Fruit fly (Drosophila melanogaster) whole organism, wandering third instar larva: ENCODE measurements around the gene CG7945.

Experiments
- Abd-B ChIP-seq: fragments of >200 bp; optimal IDR thresholded peaks from 2 replicates; lab custom pipeline; 2017; ENCODE audit warnings: missing biosample characterization, missing genetic modification characterization
- CG32264 ChIP-seq: fragments of 200-800 bp; sonication (Bioruptor generic); optimal IDR thresholded peaks from 2 replicates; lab custom pipeline; 2016; ENCODE audit warnings: missing biosample characterization, missing genetic modification characterization
- CG9705 ChIP-seq: fragments of 200-800 bp; sonication (Bioruptor generic); optimal IDR thresholded peaks from 2 replicates; lab custom pipeline; 2018; ENCODE audit warnings: missing biosample characterization, mild to moderate bottlenecking, missing genetic modification characterization
- CrebA ChIP-seq: fragments of 200-800 bp; sonication (Bioruptor generic); optimal IDR thresholded peaks from 2 replicates; lab custom pipeline; 2016; ENCODE audit warnings: missing biosample characterization, mild to moderate bottlenecking, missing genetic modification characterization, borderline replicate concordance
- Dfd ChIP-seq: fragments of >200 bp; optimal IDR thresholded peaks from 2 replicates; lab custom pipeline; 2017; ENCODE audit warnings: missing biosample characterization, missing genetic modification characterization
- Dif ChIP-seq: fragments of 200-275, 200-300 bp; sonication (Bioruptor generic); optimal IDR thresholded peaks from 2 replicates; lab custom pipeline; 2018; ENCODE audit warnings: missing biosample characterization, missing genetic modification characterization; ENCODE audit not compliant: partially characterized antibody
- GATAd ChIP-seq: sonication (Bioruptor generic); optimal IDR thresholded peaks from 2 replicates; lab custom pipeline; 2016; ENCODE audit warnings: missing biosample characterization, missing genetic modification characterization
- HLH106 ChIP-seq: fragments of 200-800 bp; optimal IDR thresholded peaks from 3 replicates; lab custom pipeline; 2019; ENCODE audit warnings: missing biosample characterization, mild to moderate bottlenecking, missing genetic modification characterization, moderate library complexity
- Hnf4 ChIP-seq: fragments of 200-800 bp; sonication (Bioruptor generic); optimal IDR thresholded peaks from 2 replicates; lab custom pipeline; 2016; ENCODE audit warnings: missing biosample characterization, mild to moderate bottlenecking, missing genetic modification characterization
- Hr78 ChIP-seq: fragments of >200 bp; optimal IDR thresholded peaks from 2 replicates; lab custom pipeline; 2017; ENCODE audit warnings: missing biosample characterization, missing genetic modification characterization
- Hr83 ChIP-seq: fragments of 200-300 bp; sonication (Bioruptor generic); optimal IDR thresholded peaks from 2 replicates; lab custom pipeline; 2016; ENCODE audit warnings: missing biosample characterization, mild to moderate bottlenecking, missing genetic modification characterization, moderate library complexity; ENCODE audit not compliant: poor library complexity, severe bottlenecking
- Jra ChIP-seq: sonication (Bioruptor generic); optimal IDR thresholded peaks from 2 replicates; lab custom pipeline; 2016; ENCODE audit warnings: missing biosample characterization, missing genetic modification characterization
- Mio ChIP-seq: sonication (Bioruptor generic); optimal IDR thresholded peaks from 2 replicates; lab custom pipeline; 2016; ENCODE audit warnings: missing biosample characterization, missing genetic modification characterization
- Myc ChIP-seq: fragments of >200 bp; optimal IDR thresholded peaks from 2 replicates; lab custom pipeline; 2017
- N ChIP-seq: fragments of >200 bp; optimal IDR thresholded peaks from 2 replicates; lab custom pipeline; 2018; ENCODE audit warnings: missing biosample characterization, missing external identifiers, missing genetic modification characterization
- OdsH ChIP-seq: fragments of 200-800 bp; sonication (Bioruptor generic); optimal IDR thresholded peaks from 2 replicates; lab custom pipeline; 2016; ENCODE audit warnings: missing biosample characterization, mild to moderate bottlenecking, missing genetic modification characterization
- Rel ChIP-seq, 2 experiments: fragments of 200-800 bp; sonication (Bioruptor generic) in 1 of 2; optimal IDR thresholded peaks; 2 replicates in 1 of 2; 3 replicates in 1 of 2; lab custom pipeline; 2016 to 2019; ENCODE audit warnings: mild to moderate bottlenecking in 2 of 2, missing biosample characterization in 2 of 2, missing genetic modification characterization in 2 of 2, moderate library complexity in 1 of 2
- Sp1 ChIP-seq: fragments of 200-800 bp; sonication (Bioruptor generic); optimal IDR thresholded peaks from 3 replicates; lab custom pipeline; 2019; ENCODE audit warnings: missing biosample characterization, mild to moderate bottlenecking, missing genetic modification characterization, moderate library complexity
- Vsx2 ChIP-seq: fragments of 200-300, 225-300 bp; sonication (Bioruptor generic); optimal IDR thresholded peaks from 2 replicates; lab custom pipeline; 2018; ENCODE audit warnings: missing biosample characterization, missing genetic modification characterization; ENCODE audit not compliant: partially characterized antibody
- br ChIP-seq: fragments of 200-800 bp; sonication (Bioruptor generic); optimal IDR thresholded peaks from 2 replicates; lab custom pipeline; 2016; ENCODE audit warnings: missing biosample characterization, missing genetic modification characterization
- brk ChIP-seq: fragments of 200-800 bp; sonication (Bioruptor generic); optimal IDR thresholded peaks from 2 replicates; lab custom pipeline; 2016; ENCODE audit warnings: missing biosample characterization, mild to moderate bottlenecking, missing genetic modification characterization
- dl ChIP-seq, 2 experiments: fragments of 175-275, 200-275 bp in 1 of 2; fragments of 200-275 bp in 1 of 2; sonication (Bioruptor generic); optimal IDR thresholded peaks; lab custom pipeline; 2018; ENCODE audit warnings: mild to moderate bottlenecking in 2 of 2, missing biosample characterization in 2 of 2, missing genetic modification characterization in 2 of 2, moderate library complexity in 2 of 2; ENCODE audit not compliant: partially characterized antibody in 2 of 2, insufficient read depth in 1 of 2
- dmrt93B ChIP-seq: fragments of 200-800 bp; sonication (Bioruptor generic); optimal IDR thresholded peaks from 2 replicates; lab custom pipeline; 2018; ENCODE audit warnings: missing biosample characterization, mild to moderate bottlenecking, missing genetic modification characterization
- dsf ChIP-seq: sonication (Bioruptor generic); optimal IDR thresholded peaks from 2 replicates; lab custom pipeline; 2016; ENCODE audit warnings: missing biosample characterization, missing genetic modification characterization, borderline replicate concordance
- ey ChIP-seq: fragments of 200-800 bp; sonication (Bioruptor generic); optimal IDR thresholded peaks from 2 replicates; lab custom pipeline; 2016; ENCODE audit warnings: missing biosample characterization, missing genetic modification characterization
- foxo ChIP-seq, 2 experiments: fragments of 200-800 bp; sonication (Bioruptor generic); optimal IDR thresholded peaks; 2 replicates in 1 of 2; 3 replicates in 1 of 2; lab custom pipeline; 2016 to 2017; ENCODE audit warnings: missing biosample characterization in 2 of 2, missing genetic modification characterization in 2 of 2
- fru ChIP-seq: fragments of 200-800 bp; sonication (Bioruptor generic); optimal IDR thresholded peaks from 3 replicates; lab custom pipeline; 2016; ENCODE audit warnings: missing biosample characterization, mild to moderate bottlenecking, missing genetic modification characterization
- h ChIP-seq: fragments of 200-800 bp; sonication (Bioruptor generic); optimal IDR thresholded peaks from 3 replicates; lab custom pipeline; 2016; ENCODE audit warnings: missing biosample characterization, mild to moderate bottlenecking, missing genetic modification characterization
- jim ChIP-seq: fragments of 175-275, 200-325 bp; sonication (Bioruptor generic); optimal IDR thresholded peaks from 2 replicates; lab custom pipeline; 2016; ENCODE audit warnings: missing biosample characterization, mild to moderate bottlenecking, missing genetic modification characterization
- lola ChIP-seq: fragments of >200 bp; optimal IDR thresholded peaks from 2 replicates; lab custom pipeline; 2017; ENCODE audit warnings: missing biosample characterization, missing genetic modification characterization
- pan ChIP-seq: fragments of >200 bp; optimal IDR thresholded peaks from 2 replicates; lab custom pipeline; 2017
- psq ChIP-seq: fragments of 200-800 bp; sonication (Bioruptor generic); optimal IDR thresholded peaks from 3 replicates; lab custom pipeline; 2017; ENCODE audit warnings: missing biosample characterization, mild to moderate bottlenecking, missing genetic modification characterization, moderate library complexity
- rgr ChIP-seq: fragments of 200-800 bp; sonication (Bioruptor generic); optimal IDR thresholded peaks from 3 replicates; lab custom pipeline; 2016; ENCODE audit warnings: missing biosample characterization, mild to moderate bottlenecking, missing genetic modification characterization
- sage ChIP-seq: fragments of 200-800 bp; sonication (Bioruptor generic); optimal IDR thresholded peaks from 2 replicates; lab custom pipeline; 2016; ENCODE audit warnings: missing biosample characterization, mild to moderate bottlenecking, missing genetic modification characterization
- sv ChIP-seq: fragments of 200-800 bp; sonication (Bioruptor generic); optimal IDR thresholded peaks from 3 replicates; lab custom pipeline; 2016; ENCODE audit warnings: missing biosample characterization, missing genetic modification characterization
- tai ChIP-seq: sonication (Bioruptor generic); optimal IDR thresholded peaks from 2 replicates; lab custom pipeline; 2016; ENCODE audit warnings: missing biosample characterization, missing genetic modification characterization
- usp ChIP-seq: fragments of >200 bp; optimal IDR thresholded peaks from 2 replicates; lab custom pipeline; 2017; ENCODE audit warnings: missing biosample characterization, missing genetic modification characterization
- woc ChIP-seq: sonication (Bioruptor generic); optimal IDR thresholded peaks from 2 replicates; lab custom pipeline; 2016; ENCODE audit warnings: missing biosample characterization, mild to moderate bottlenecking, missing genetic modification characterization

The CG7945 gene

dm6 chr3L:15531423-15532325 lies 7.7 kb upstream of the CG7945 start, which contains the start of gene CG43248:
CG43248 (minus strand) TSS chr3L:15531473.
- TF ChIP-seq Mio (GFP tag; lab: Kevin White, UChicago), result no peak
- no peak for TF ChIP-seq Dif (GFP tag; lab: Kevin White, UChicago)
- no peak for TF ChIP-seq Jra (GFP tag; lab: Kevin White, UChicago)
- TF ChIP-seq sage (GFP tag; lab: Kevin White, UChicago), result no peak
- TF ChIP-seq Myc (lab: Kevin White, UChicago), result no peak
- no peak for TF ChIP-seq ey
- TF ChIP-seq dsf, result no peak
- no peak for TF ChIP-seq dmrt93B
- no peak for TF ChIP-seq GATAd (GFP tag; lab: Kevin White, UChicago)
- TF ChIP-seq Vsx2 (GFP tag; lab: Kevin White, UChicago), result no peak
- TF ChIP-seq CG9705 (GFP tag; lab: Kevin White, UChicago), result no peak
- no peak for TF ChIP-seq psq (GFP tag; lab: Kevin White, UChicago)
- no peak for TF ChIP-seq CG32264 (GFP tag; lab: Kevin White, UChicago)
- no peak for TF ChIP-seq fru (GFP tag; lab: Kevin White, UChicago)
- no peak for TF ChIP-seq br (GFP tag; lab: Kevin White, UChicago)
- no peak for TF ChIP-seq Abd-B (GFP tag; lab: Kevin White, UChicago)
- no peak for TF ChIP-seq tai
- TF ChIP-seq CrebA (GFP tag; lab: Kevin White, UChicago), result no peak
- TF ChIP-seq jim, result no peak
- no peak for TF ChIP-seq Hnf4 (GFP tag; lab: Kevin White, UChicago)
- TF ChIP-seq, all 38 proteins: peak for 0

DNA sequence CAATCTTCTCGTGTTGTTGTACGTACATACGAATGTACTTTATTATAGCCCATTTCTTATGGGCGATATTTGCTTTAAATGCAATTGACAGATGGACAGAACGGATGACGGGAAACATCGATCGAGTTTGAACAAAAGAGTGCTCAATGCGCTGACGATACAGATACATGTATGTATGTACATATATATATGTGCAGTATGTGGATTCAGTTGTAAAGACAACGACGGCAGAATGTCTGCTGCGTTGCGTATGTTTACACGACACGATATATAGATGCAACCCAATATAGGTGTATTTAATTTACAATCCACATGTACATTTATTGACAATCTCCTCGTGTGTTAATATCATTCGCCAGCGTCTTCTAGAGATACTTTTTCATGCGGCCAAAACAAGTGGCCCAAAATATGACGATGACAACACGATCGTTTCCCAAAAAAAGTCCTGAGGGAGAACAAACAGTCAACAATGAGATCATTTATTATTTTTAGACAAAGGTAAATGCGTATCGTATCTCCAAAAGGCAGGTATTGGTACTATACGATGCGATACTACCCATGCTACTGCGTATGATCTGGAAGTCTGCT lies 6.8 kb upstream of the CG7945 start:
- no peak for TF ChIP-seq psq (GFP tag; lab: Kevin White, UChicago)
- peak; percentile 15 for TF ChIP-seq br (GFP tag; lab: Kevin White, UChicago)
- peak; percentile 54 for TF ChIP-seq h
- peak; percentile 50 for TF ChIP-seq Sp1 (GFP tag; lab: Kevin White, UChicago)
- no peak for TF ChIP-seq Mio (GFP tag; lab: Kevin White, UChicago)
- no peak for TF ChIP-seq CrebA (GFP tag; lab: Kevin White, UChicago)
- TF ChIP-seq jim, result no peak
- TF ChIP-seq sage (GFP tag; lab: Kevin White, UChicago), result peak; percentile 64
- TF ChIP-seq brk (GFP tag; lab: Kevin White, UChicago), result peak; percentile 58
- no peak for TF ChIP-seq HLH106 (tag; lab: Kevin White, UChicago)
- no peak for TF ChIP-seq dl (GFP tag; optimal IDR thresholded peaks at IDR 0.05; lab: Kevin White, UChicago; ENCODE audit: insufficient read depth in 1 of 2, partially characterized antibody in 2 of 2)
- TF ChIP-seq dsf, result no peak
- no peak for TF ChIP-seq CG32264 (GFP tag; lab: Kevin White, UChicago)
- no peak for TF ChIP-seq Dif (GFP tag; lab: Kevin White, UChicago)
- TF ChIP-seq sv (GFP tag; lab: Kevin White, UChicago), result no peak
- no peak for TF ChIP-seq usp (GFP tag; lab: Kevin White, UChicago)
- no peak for TF ChIP-seq tai
- no peak for TF ChIP-seq Abd-B (GFP tag; lab: Kevin White, UChicago)
- TF ChIP-seq dmrt93B, result no peak
- TF ChIP-seq CG9705 (GFP tag; lab: Kevin White, UChicago), result no peak
- TF ChIP-seq foxo (GFP tag; optimal IDR thresholded peaks at IDR 0.05; lab: Kevin White, UChicago), result no peak
- peak; percentile 41 for TF ChIP-seq fru (GFP tag; lab: Kevin White, UChicago)
- TF ChIP-seq OdsH (GFP tag; lab: Kevin White, UChicago), result peak; percentile 47
- TF ChIP-seq Hr83, result no peak
- peak; percentile 26 for TF ChIP-seq rgr (GFP tag; lab: Kevin White, UChicago)
- TF ChIP-seq Hnf4 (GFP tag; lab: Kevin White, UChicago), result peak; percentile 25
- TF ChIP-seq Dfd (GFP tag; lab: Kevin White, UChicago), result no peak
- TF ChIP-seq Jra (GFP tag; lab: Kevin White, UChicago), result no peak
- no peak for TF ChIP-seq Myc (lab: Kevin White, UChicago)
- TF ChIP-seq Vsx2 (GFP tag; lab: Kevin White, UChicago), result no peak
- TF ChIP-seq GATAd (GFP tag; lab: Kevin White, UChicago), result no peak
- TF ChIP-seq pan (lab: Kevin White, UChicago), result no peak
- no peak for TF ChIP-seq N
- no peak for TF ChIP-seq Rel (GFP tag; optimal IDR thresholded peaks at IDR 0.05; lab: Kevin White, UChicago)
- no peak for TF ChIP-seq Rel (tag; optimal IDR thresholded peaks at IDR 0.05; lab: Kevin White, UChicago)
- TF ChIP-seq ey, result no peak
- TF ChIP-seq Hr78 (GFP tag; lab: Kevin White, UChicago), result no peak
- no peak for TF ChIP-seq lola
- TF ChIP-seq woc, result no peak
